Fruit fly (Drosophila melanogaster): ENCODE measurements around the gene CG42337.

CG42337 gene

dm6 chr3L:21176935-21177581, 16.1 kb downstream of the CG42337 start (continued):
- TF ChIP-seq gem (tag; optimal IDR thresholded peaks at IDR 0.05) (no peak), Awh (GFP tag; IDR thresholded peaks at IDR 0.05) (peak; percentile 69; the same call in 1 of the 2 replicates), bcd (GFP tag; optimal IDR thresholded peaks at IDR 0.05) (peak; percentile 61), CG3847 (GFP tag; IDR thresholded peaks at IDR 0.05) (peak; percentile 85), CG11247 (GFP tag; IDR thresholded peaks at IDR 0.05) (peak; percentile 78), Gsc (GFP tag; IDR thresholded peaks at IDR 0.05) (no peak), lola (GFP tag; optimal IDR thresholded peaks at IDR 0.05) (no peak), lmd (GFP tag; IDR thresholded peaks at IDR 0.05) (peak; percentile 83), CG10147 (GFP tag; optimal IDR thresholded peaks at IDR 0.05) (peak; percentile 58), Scr (GFP tag; IDR thresholded peaks at IDR 0.05; ENCODE audit: partially characterized antibody) (no peak), sisA (GFP tag; IDR thresholded peaks at IDR 0.05) (peak; percentile 69), Max (GFP tag; optimal IDR thresholded peaks at IDR 0.05) (peak; percentile 69), gcm (GFP tag; optimal IDR thresholded peaks at IDR 0.05) (no peak), CG1603 (tag; optimal IDR thresholded peaks at IDR 0.05) (no peak), GATAe (GFP tag; conservative IDR thresholded peaks at IDR 0.05) (no peak), E2f1 (GFP tag; IDR thresholded peaks at IDR 0.05) (peak; percentile 68), gcm2 (GFP tag; optimal IDR thresholded peaks at IDR 0.05) (no peak), D19A (tag; optimal IDR thresholded peaks at IDR 0.05) (peak; percentile 12), sna (GFP tag; IDR thresholded peaks at IDR 0.05; ENCODE audit: partially characterized antibody) (no peak), CG34422 (GFP tag; IDR thresholded peaks at IDR 0.05) (peak; percentile 10; the same call in 2 of the 3 replicates), CG18619 (GFP tag; optimal IDR thresholded peaks at IDR 0.05) (peak; percentile 71), CG2875 (GFP tag; optimal IDR thresholded peaks at IDR 0.05) (no peak), danr (GFP tag; IDR thresholded peaks at IDR 0.05) (no peak), ac (GFP tag; optimal IDR thresholded peaks at IDR 0.05) (no peak), mam (GFP tag; optimal IDR thresholded peaks at IDR 0.05) (peak; percentile 67), CG18476 (GFP tag; optimal IDR thresholded peaks at IDR 0.05) (peak; percentile 70), row (GFP tag; IDR thresholded peaks at IDR 0.05) (peak; percentile 79), yki (optimal IDR thresholded peaks at IDR 0.05) (no peak), CG14441 (GFP tag; IDR thresholded peaks at IDR 0.05) (peak; percentile 77), nerfin-2 (GFP tag; IDR thresholded peaks at IDR 0.05; ENCODE audit: partially characterized antibody) (no peak), CG30431 (GFP tag; optimal IDR thresholded peaks at IDR 0.05) (no peak), CG12236 (GFP tag; optimal IDR thresholded peaks at IDR 0.05) (peak; percentile 23), CG4820 (GFP tag; optimal IDR thresholded peaks at IDR 0.05) (no peak), vvl (GFP tag; IDR thresholded peaks at IDR 0.05) (peak; percentile 74; the same call in 1 of the 2 replicates), CG7357 (GFP tag; IDR thresholded peaks at IDR 0.05) (peak; percentile 51; the same call in 2 of the 3 replicates), CG4360 (GFP tag; IDR thresholded peaks at IDR 0.05) (no peak), CG9609 (GFP tag; optimal IDR thresholded peaks at IDR 0.05) (no peak), CG4730 (GFP tag; IDR thresholded peaks at IDR 0.05) (peak; percentile 53; the same call in 1 of the 2 replicates), CG9817 (tag; optimal IDR thresholded peaks at IDR 0.05) (peak; percentile 61), pzg (GFP tag; optimal IDR thresholded peaks at IDR 0.05) (no peak), vnd (GFP tag; IDR thresholded peaks at IDR 0.05; ENCODE audit: partially characterized antibody) (no peak), sc (optimal IDR thresholded peaks at IDR 0.05) (no peak), sc (GFP tag; optimal IDR thresholded peaks at IDR 0.05) (no peak), D (optimal IDR thresholded peaks at IDR 0.05) (no peak), D (GFP tag; optimal IDR thresholded peaks at IDR 0.05) (no peak), CG14050 (GFP tag; IDR thresholded peaks at IDR 0.05) (peak; percentile 53; the same call in 1 of the 3 replicates), az2 (GFP tag; optimal IDR thresholded peaks at IDR 0.05) (peak; percentile 47), Aef1 (GFP tag; IDR thresholded peaks at IDR 0.05) (peak; percentile 78), dmrt99B (tag; optimal IDR thresholded peaks at IDR 0.05) (no peak), cg (GFP tag; optimal IDR thresholded peaks at IDR 0.05) (no peak), Optix (GFP tag; IDR thresholded peaks at IDR 0.05) (no peak)

Measured in whole organism, embryonic.